Fruit fly (Drosophila melanogaster): Measurements from ENCODE around the gene CG7768.

Gene CG7768

dm6 chr3L:14177476-14178179 lies 40.4 kb upstream of the CG7768 start (continued):
- no peak for TF ChIP-seq pb (GFP tag; optimal IDR thresholded peaks at IDR 0.05)
- TF ChIP-seq CG6254 (GFP tag; optimal IDR thresholded peaks at IDR 0.05): no peak
- TF ChIP-seq jing (GFP tag; optimal IDR thresholded peaks at IDR 0.05): peak; percentile 51
- TF ChIP-seq Mrtf (GFP tag; IDR thresholded peaks at IDR 0.05): no peak
- TF ChIP-seq Camta (GFP tag; optimal IDR thresholded peaks at IDR 0.05): no peak
- TF ChIP-seq CG3281 (GFP tag; optimal IDR thresholded peaks at IDR 0.05): no peak
- TF ChIP-seq NFAT (GFP tag; IDR thresholded peaks at IDR 0.05): no peak
- no peak; the same call in 1 of the 2 replicates for TF ChIP-seq CG2129 (GFP tag; IDR thresholded peaks at IDR 0.05; ENCODE audit: partially characterized antibody)
- TF ChIP-seq Kr (GFP tag; optimal IDR thresholded peaks at IDR 0.05): no peak
- TF ChIP-seq hb (GFP tag; IDR thresholded peaks at IDR 0.05; ENCODE audit: partially characterized antibody): no peak
- TF ChIP-seq esg (GFP tag; conservative IDR thresholded peaks at IDR 0.05): no peak
- TF ChIP-seq Poxn (GFP tag; IDR thresholded peaks at IDR 0.05): no peak
- TF ChIP-seq otp (GFP tag; IDR thresholded peaks at IDR 0.05): no peak
- TF ChIP-seq tll (GFP tag; optimal IDR thresholded peaks at IDR 0.05): peak; percentile 23 to 53
- TF ChIP-seq E2f1 (GFP tag; IDR thresholded peaks at IDR 0.05): no peak
- no peak for TF ChIP-seq cas (GFP tag; IDR thresholded peaks at IDR 0.05)
- TF ChIP-seq kay (GFP tag; optimal IDR thresholded peaks at IDR 0.05): no peak
- TF ChIP-seq run (tag; optimal IDR thresholded peaks at IDR 0.05): no peak
- TF ChIP-seq CG8478 (optimal IDR thresholded peaks at IDR 0.05): peak; percentile 95
- no peak for TF ChIP-seq CG15269 (tag; optimal IDR thresholded peaks at IDR 0.05)
- no peak for TF ChIP-seq H15 (GFP tag; IDR thresholded peaks at IDR 0.05)
- no peak for TF ChIP-seq CG10209 (GFP tag; optimal IDR thresholded peaks at IDR 0.05)
- no peak for TF ChIP-seq gsb (GFP tag; IDR thresholded peaks at IDR 0.05)
- no peak for TF ChIP-seq CG6175 (GFP tag; IDR thresholded peaks at IDR 0.05)
- no peak for TF ChIP-seq eve (GFP tag; optimal IDR thresholded peaks at IDR 0.05)
- TF ChIP-seq CG10462 (GFP tag; optimal IDR thresholded peaks at IDR 0.05): no peak
- no peak for TF ChIP-seq CG7963 (GFP tag; IDR thresholded peaks at IDR 0.05; ENCODE audit: partially characterized antibody)
- no peak for TF ChIP-seq HmgD (GFP tag; optimal IDR thresholded peaks at IDR 0.05)
- TF ChIP-seq CG2712 (tag; optimal IDR thresholded peaks at IDR 0.05): no peak
- TF ChIP-seq CG1233 (GFP tag; optimal IDR thresholded peaks at IDR 0.05): no peak
- peak; percentile 54; the same call in 1 of the 2 replicates for TF ChIP-seq bbx (GFP tag; IDR thresholded peaks at IDR 0.05; ENCODE audit: partially characterized antibody)
- TF ChIP-seq usp (GFP tag; optimal IDR thresholded peaks at IDR 0.05): no peak
- TF ChIP-seq cg (GFP tag; optimal IDR thresholded peaks at IDR 0.05): peak; percentile 84
- TF ChIP-seq CG12942 (GFP tag; optimal IDR thresholded peaks at IDR 0.05): no peak
- TF ChIP-seq psq (GFP tag; optimal IDR thresholded peaks at IDR 0.05): no peak
- TF ChIP-seq ro (GFP tag; IDR thresholded peaks at IDR 0.05): no peak
- no peak for TF ChIP-seq CG17385 (GFP tag; optimal IDR thresholded peaks at IDR 0.05)
- TF ChIP-seq Chrac-16 (GFP tag; optimal IDR thresholded peaks at IDR 0.05): no peak
- TF ChIP-seq ash1 (GFP tag; optimal IDR thresholded peaks at IDR 0.05): no peak
- TF ChIP-seq CG9609 (GFP tag; optimal IDR thresholded peaks at IDR 0.05): no peak
- TF ChIP-seq Ada2b (GFP tag; IDR thresholded peaks at IDR 0.05): no peak
- TF ChIP-seq salm (tag; optimal IDR thresholded peaks at IDR 0.05): no peak
- no peak for TF ChIP-seq tna (GFP tag; IDR thresholded peaks at IDR 0.05; ENCODE audit: partially characterized antibody)
- no peak for TF ChIP-seq CG7987 (GFP tag; optimal IDR thresholded peaks at IDR 0.05)
- TF ChIP-seq disco-r (GFP tag; optimal IDR thresholded peaks at IDR 0.05): no peak
- TF ChIP-seq Six4 (GFP tag; optimal IDR thresholded peaks at IDR 0.05): no peak
- TF ChIP-seq ara (GFP tag; IDR thresholded peaks at IDR 0.05): no peak
- TF ChIP-seq dpn (GFP tag; optimal IDR thresholded peaks at IDR 0.05): no peak
- TF ChIP-seq ewg (GFP tag; optimal IDR thresholded peaks at IDR 0.05): peak; percentile 87
- no peak for TF ChIP-seq CG5953 (GFP tag; IDR thresholded peaks at IDR 0.05)
- TF ChIP-seq CG6791 (GFP tag; IDR thresholded peaks at IDR 0.05; ENCODE audit: partially characterized antibody): no peak

Data from whole organism, embryonic.